Worm (Caenorhabditis elegans): ENCODE measurements around the gene penr-1.

ce11 chrV:5228513-5228912, 40.8 kb upstream of the penr-1 start:
- no peak for TF ChIP-seq ceh-36 (tag; optimal IDR thresholded peaks at IDR 0.05)
- TF ChIP-seq B0310.2 (tag; optimal IDR thresholded peaks at IDR 0.05) = no peak
- TF ChIP-seq aly-1 (tag; optimal IDR thresholded peaks at IDR 0.05) = no peak

Measured in whole organism, early embryonic.